Worm (Caenorhabditis elegans) whole organism, midembryonic: ENCODE data around the gene lelo-1.

Experiments used
- T22C8.4 ChIP-seq: fragments of 200-800 bp; sonication (Bioruptor generic); IDR thresholded peaks from 2 replicates; pipeline ENCODE4 v1.3.6; 2022; ENCODE audit warnings: missing genetic modification characterization, missing compliant biosample characterization
- cog-1 ChIP-seq: sonication (generic microtip); optimal IDR thresholded peaks from 2 replicates; lab custom pipeline; 2016; ENCODE audit warnings: missing genetic modification characterization, missing compliant biosample characterization
- flt-1 ChIP-seq: fragments of 200-800 bp; sonication (Bioruptor generic); IDR thresholded peaks from 2 replicates; pipeline ENCODE4 v1.3.6; 2022; ENCODE audit warnings: missing genetic modification characterization, missing compliant biosample characterization
- klf-2 ChIP-seq: fragments of 200-800 bp; sonication (Bioruptor generic); conservative IDR thresholded peaks from 2 replicates; pipeline ENCODE4 v1.3.6; 2022; ENCODE audit warnings: missing genetic modification reagents, missing genetic modification characterization, missing compliant biosample characterization
- med-1 ChIP-seq: sonication (generic microtip); optimal IDR thresholded peaks from 2 replicates; lab custom pipeline; 2017; ENCODE audit warnings: missing genetic modification characterization, mild to moderate bottlenecking, missing compliant biosample characterization, antibody characterized with exemption, missing genetic modification reagents; ENCODE audit not compliant: insufficient read depth
- ref-1 ChIP-seq: fragments of 200-800 bp; sonication (Bioruptor generic); conservative IDR thresholded peaks from 2 replicates; pipeline ENCODE4 v1.3.6; 2022; ENCODE audit warnings: missing genetic modification reagents, missing genetic modification characterization, missing compliant biosample characterization
- tab-1 ChIP-seq: fragments of 200-800 bp; sonication (Bioruptor generic); IDR thresholded peaks from 2 replicates; pipeline ENCODE4 v1.3.6; 2022; ENCODE audit warnings: missing genetic modification characterization, missing compliant biosample characterization
- ztf-23 ChIP-seq: fragments of 200-800 bp; sonication (Bioruptor generic); IDR thresholded peaks from 2 replicates; pipeline ENCODE4 v1.3.6; 2022; ENCODE audit warnings: missing genetic modification reagents, missing genetic modification characterization, missing compliant biosample characterization
- ztf-29 ChIP-seq: fragments of 200-800 bp; sonication (Bioruptor generic); IDR thresholded peaks from 2 replicates; pipeline ENCODE4 v1.3.6; 2022; ENCODE audit warnings: missing genetic modification reagents, missing genetic modification characterization, missing compliant biosample characterization

lelo-1 gene

ce11 chrII:6269805-6270414, 23.8 kb downstream of the lelo-1 start, which contains the start of gene F13H8.2:
F13H8.2 (plus strand) TSS chrII:6270364.
- TF ChIP-seq ref-1 (GFP tag; lab: Robert Waterston, UW) = no peak
- TF ChIP-seq cog-1 (tag; lab: Kevin White, UChicago) = peak; percentile 43
- TF ChIP-seq tab-1 (GFP tag; lab: Robert Waterston, UW) = peak; percentile 35; the same call in 1 of the 2 replicates
- TF ChIP-seq klf-2 (GFP tag; lab: Robert Waterston, UW) = 0 out of 2 replicates have a peak, but pooled peaks have one; percentile 37
- TF ChIP-seq T22C8.4 (GFP tag; lab: Robert Waterston, UW) = peak; percentile 25; the same call in 1 of the 2 replicates
- TF ChIP-seq ztf-29 (GFP tag; lab: Robert Waterston, UW) = no peak
- peak; percentile 81 for TF ChIP-seq flt-1 (GFP tag; lab: Robert Waterston, UW)
- peak; percentile 86; the same call in 1 of the 2 replicates for TF ChIP-seq ztf-23 (GFP tag; lab: Robert Waterston, UW)
- no peak for TF ChIP-seq med-1 (GFP tag; lab: Kevin White, UChicago)

ce11 chrII:6273916-6274315, 27.8 kb downstream of the lelo-1 start, which contains the start of gene bpl-1:
bpl-1 (plus strand) TSS chrII:6274216.
- TF ChIP-seq flt-1 (GFP tag; lab: Robert Waterston, UW) (no peak), T22C8.4 (GFP tag; lab: Robert Waterston, UW) (no peak)

- TF ChIP-seq ztf-29 (GFP tag; lab: Robert Waterston, UW) = no peak
- TF ChIP-seq klf-2 (GFP tag; lab: Robert Waterston, UW) = no peak
- no peak for TF ChIP-seq flt-1 (GFP tag; lab: Robert Waterston, UW)
- no peak for TF ChIP-seq T22C8.4 (GFP tag; lab: Robert Waterston, UW)
- no peak for TF ChIP-seq ref-1 (GFP tag; lab: Robert Waterston, UW)
- TF ChIP-seq cog-1 (tag; lab: Kevin White, UChicago) = no peak
- TF ChIP-seq ztf-23 (GFP tag; lab: Robert Waterston, UW) = no peak
- TF ChIP-seq tab-1 (GFP tag; lab: Robert Waterston, UW) = no peak
- TF ChIP-seq med-1 (GFP tag; lab: Kevin White, UChicago) = no peak
These were observed 34.8 kb downstream of the lelo-1 start, which contains the start of gene scly-1 for ce11 chrII:6281002-6281401. scly-1 (minus strand) TSS chrII:6281102.

- TF ChIP-seq ztf-29 (GFP tag; lab: Robert Waterston, UW) = no peak
- no peak for TF ChIP-seq ztf-23 (GFP tag; lab: Robert Waterston, UW)
- TF ChIP-seq flt-1 (GFP tag; lab: Robert Waterston, UW) = no peak
- no peak for TF ChIP-seq tab-1 (GFP tag; lab: Robert Waterston, UW)
- no peak for TF ChIP-seq T22C8.4 (GFP tag; lab: Robert Waterston, UW)
- TF ChIP-seq klf-2 (GFP tag; lab: Robert Waterston, UW) = no peak
These were observed 35.7 kb downstream of the lelo-1 start for ce11 chrII:6281903-6282302.

ce11 chrII:6283074-6283473, 36.9 kb downstream of the lelo-1 start, which contains the start of gene F13H8.1:
F13H8.1 (plus strand) TSS chrII:6283384.
- no peak for TF ChIP-seq tab-1 (GFP tag; lab: Robert Waterston, UW)
- no peak for TF ChIP-seq ztf-29 (GFP tag; lab: Robert Waterston, UW)
- no peak for TF ChIP-seq med-1 (GFP tag; lab: Kevin White, UChicago)
- no peak for TF ChIP-seq ztf-23 (GFP tag; lab: Robert Waterston, UW)
- no peak for TF ChIP-seq flt-1 (GFP tag; lab: Robert Waterston, UW)
- TF ChIP-seq ref-1 (GFP tag; lab: Robert Waterston, UW) = no peak
- TF ChIP-seq klf-2 (GFP tag; lab: Robert Waterston, UW) = no peak
- no peak for TF ChIP-seq T22C8.4 (GFP tag; lab: Robert Waterston, UW)
- no peak for TF ChIP-seq cog-1 (tag; lab: Kevin White, UChicago)

ce11 chrII:6286865-6287264, 40.7 kb downstream of the lelo-1 start, which contains the start of gene F13H8.6:
F13H8.6 (minus strand) TSS chrII:6286965.
- TF ChIP-seq tab-1 (GFP tag; lab: Robert Waterston, UW) (no peak), flt-1 (GFP tag; lab: Robert Waterston, UW) (no peak), T22C8.4 (GFP tag; lab: Robert Waterston, UW) (no peak), ztf-29 (GFP tag; lab: Robert Waterston, UW) (no peak), med-1 (GFP tag; lab: Kevin White, UChicago) (no peak), ztf-23 (GFP tag; lab: Robert Waterston, UW) (no peak), cog-1 (tag; lab: Kevin White, UChicago) (no peak), klf-2 (GFP tag; lab: Robert Waterston, UW) (no peak), ref-1 (GFP tag; lab: Robert Waterston, UW) (no peak)

- no peak for TF ChIP-seq ref-1 (GFP tag; lab: Robert Waterston, UW)
- TF ChIP-seq ztf-29 (GFP tag; lab: Robert Waterston, UW) = no peak
These were observed 42.0 kb downstream of the lelo-1 start for ce11 chrII:6288104-6288503.

ce11 chrII:6290047-6290582, 44.0 kb downstream of the lelo-1 start, which contains the start of gene upb-1:
upb-1 (minus strand) TSS chrII:6290097.
- no peak for TF ChIP-seq tab-1 (GFP tag; lab: Robert Waterston, UW)
- TF ChIP-seq cog-1 (tag; lab: Kevin White, UChicago) = no peak
- no peak for TF ChIP-seq ref-1 (GFP tag; lab: Robert Waterston, UW)
- TF ChIP-seq ztf-29 (GFP tag; lab: Robert Waterston, UW) = no peak
- TF ChIP-seq T22C8.4 (GFP tag; lab: Robert Waterston, UW) = no peak
- no peak for TF ChIP-seq klf-2 (GFP tag; lab: Robert Waterston, UW)
- no peak for TF ChIP-seq flt-1 (GFP tag; lab: Robert Waterston, UW)
- no peak for TF ChIP-seq ztf-23 (GFP tag; lab: Robert Waterston, UW)
- no peak for TF ChIP-seq med-1 (GFP tag; lab: Kevin White, UChicago)

ce11 chrII:6292527-6292926, 46.4 kb downstream of the lelo-1 start, which contains the start of gene nyn-3:
nyn-3 (minus strand) TSS chrII:6292627.
- TF ChIP-seq tab-1 (GFP tag; lab: Robert Waterston, UW) (no peak), med-1 (GFP tag; lab: Kevin White, UChicago) (no peak), ztf-23 (GFP tag; lab: Robert Waterston, UW) (no peak), flt-1 (GFP tag; lab: Robert Waterston, UW) (no peak), cog-1 (tag; lab: Kevin White, UChicago) (no peak), klf-2 (GFP tag; lab: Robert Waterston, UW) (no peak), ref-1 (GFP tag; lab: Robert Waterston, UW) (no peak), ztf-29 (GFP tag; lab: Robert Waterston, UW) (no peak), T22C8.4 (GFP tag; lab: Robert Waterston, UW) (no peak)
